Worm (Caenorhabditis elegans) whole organism, young adult: ENCODE measurements around the gene F59G1.4.
A peak's percentile ranks its signal among the peaks of the same experiment; 100 is the strongest.

Experiments
- B0261.1 ChIP-seq: sonication (generic microtip); optimal IDR thresholded peaks from 2 replicates; lab custom pipeline; 2016; ENCODE audit warnings: mild to moderate bottlenecking, missing genetic modification characterization, moderate library complexity, missing compliant biosample characterization
- B0336.3 ChIP-seq: fragments of 200-800 bp; sonication (Bioruptor generic); IDR thresholded peaks from 2 replicates; pipeline ENCODE4 v1.3.6; 2022; ENCODE audit warnings: missing genetic modification characterization, missing compliant biosample characterization
- C17E4.6 ChIP-seq: fragments of 200-800 bp; sonication (Bioruptor generic); IDR thresholded peaks from 2 replicates; pipeline ENCODE4 v1.3.6; 2022; ENCODE audit warnings: missing genetic modification reagents, missing genetic modification characterization, missing compliant biosample characterization
- D2030.7 ChIP-seq: fragments of 200-800 bp; sonication (Bioruptor generic); IDR thresholded peaks from 2 replicates; pipeline ENCODE4 v1.3.6; 2022; ENCODE audit warnings: missing genetic modification reagents, missing genetic modification characterization, missing compliant biosample characterization
- F23B12.7 ChIP-seq: sonication (generic microtip); optimal IDR thresholded peaks from 2 replicates; lab custom pipeline; 2017; ENCODE audit warnings: missing genetic modification characterization, mild to moderate bottlenecking, missing compliant biosample characterization, antibody characterized with exemption, moderate library complexity; ENCODE audit not compliant: insufficient read depth
- Y53F4B.3 ChIP-seq: fragments of 200-800 bp; sonication (Bioruptor generic); IDR thresholded peaks from 2 replicates; pipeline ENCODE4 v1.3.6; 2022; ENCODE audit warnings: missing genetic modification reagents, missing genetic modification characterization, missing compliant biosample characterization
- Y53G8AR.9 ChIP-seq: fragments of 200-800 bp; sonication (Bioruptor generic); conservative IDR thresholded peaks from 2 replicates; pipeline ENCODE4 v1.3.6; 2022; ENCODE audit warnings: missing genetic modification reagents, missing genetic modification characterization, missing compliant biosample characterization
- athp-1 ChIP-seq: sonication (generic microtip); optimal IDR thresholded peaks from 2 replicates; lab custom pipeline; 2017; ENCODE audit warnings: mild to moderate bottlenecking, missing genetic modification characterization, missing compliant biosample characterization
- cebp-2 ChIP-seq: fragments of 200-800 bp; sonication (Bioruptor generic); IDR thresholded peaks from 2 replicates; pipeline ENCODE4 v1.3.6; 2022; ENCODE audit warnings: missing genetic modification characterization, missing compliant biosample characterization
- ceh-100 ChIP-seq: fragments of 200-800 bp; sonication (Bioruptor generic); IDR thresholded peaks from 2 replicates; pipeline ENCODE4 v1.3.6; 2022; ENCODE audit warnings: missing genetic modification reagents, missing genetic modification characterization, missing compliant biosample characterization
- ceh-40 ChIP-seq: fragments of 200-800 bp; sonication (Bioruptor generic); IDR thresholded peaks from 2 replicates; pipeline ENCODE4 v1.3.6; 2022; ENCODE audit warnings: missing genetic modification characterization, missing compliant biosample characterization
- ceh-91 ChIP-seq: fragments of 200-800 bp; sonication (Bioruptor generic); IDR thresholded peaks from 2 replicates; pipeline ENCODE4 v1.3.6; 2022; ENCODE audit warnings: missing genetic modification reagents, missing genetic modification characterization, missing compliant biosample characterization
- dox-1 ChIP-seq: fragments of 200-800 bp; sonication (Bioruptor generic); IDR thresholded peaks from 2 replicates; pipeline ENCODE4 v1.3.6; 2022; ENCODE audit warnings: missing genetic modification reagents, missing genetic modification characterization, missing compliant biosample characterization
- efl-1 ChIP-seq: fragments of 150-350 bp; optimal IDR thresholded peaks from 2 replicates; lab custom pipeline; 2014; ENCODE audit warnings: missing biosample characterization, missing genetic modification reagents, missing genetic modification characterization
- egl-44 ChIP-seq: fragments of 200-800 bp; sonication (Bioruptor generic); IDR thresholded peaks from 2 replicates; pipeline ENCODE4 v1.3.6; 2022; ENCODE audit warnings: missing genetic modification reagents, missing genetic modification characterization, missing compliant biosample characterization
- hmg-1.2 ChIP-seq: fragments of 200-800 bp; sonication (Bioruptor generic); IDR thresholded peaks from 2 replicates; pipeline ENCODE4 v1.3.6; 2022; ENCODE audit warnings: missing genetic modification reagents, missing genetic modification characterization, missing compliant biosample characterization
- let-526 ChIP-seq: fragments of 200-800 bp; sonication (Bioruptor generic); IDR thresholded peaks from 2 replicates; pipeline ENCODE4 v1.3.6; 2022; ENCODE audit warnings: missing genetic modification reagents, missing genetic modification characterization, missing compliant biosample characterization
- let-607 ChIP-seq, 2 experiments: fragments of 200-800 bp in 1 of 2; sonication (Bioruptor generic) in 1 of 2; sonication (generic microtip) in 1 of 2; optimal IDR thresholded peaks; 2 replicates each; lab custom pipeline; 2016 to 2018; ENCODE audit warnings: mild to moderate bottlenecking in 2 of 2, missing compliant biosample characterization in 2 of 2, missing genetic modification characterization in 2 of 2, moderate library complexity in 2 of 2, missing genotype in 1 of 2
- lin-54 ChIP-seq: fragments of 200-800 bp; sonication (Bioruptor generic); optimal IDR thresholded peaks from 2 replicates; lab custom pipeline; 2018; ENCODE audit warnings: mild to moderate bottlenecking, missing genetic modification characterization, missing compliant biosample characterization
- lir-1 ChIP-seq: fragments of 200-800 bp; sonication (Bioruptor generic); conservative IDR thresholded peaks from 2 replicates; pipeline ENCODE4 v1.3.6; 2022; ENCODE audit warnings: missing genetic modification reagents, missing genetic modification characterization, missing compliant biosample characterization
- lsl-1 ChIP-seq: fragments of 200-800 bp; sonication (Bioruptor generic); optimal IDR thresholded peaks from 2 replicates; lab custom pipeline; 2018; ENCODE audit warnings: mild to moderate bottlenecking, missing genetic modification characterization, moderate library complexity, missing compliant biosample characterization
- lsy-27 ChIP-seq: sonication (generic microtip); optimal IDR thresholded peaks from 2 replicates; lab custom pipeline; 2017; ENCODE audit warnings: missing genetic modification characterization, mild to moderate bottlenecking, missing compliant biosample characterization, antibody characterized with exemption, missing genotype, borderline replicate concordance; ENCODE audit not compliant: insufficient read depth
- madf-3 ChIP-seq: fragments of 200-800 bp; sonication (Bioruptor generic); IDR thresholded peaks from 2 replicates; pipeline ENCODE4 v1.3.6; 2022; ENCODE audit warnings: missing genetic modification reagents, missing genetic modification characterization, missing compliant biosample characterization
- mcd-1 ChIP-seq: fragments of 200-800 bp; sonication (Bioruptor generic); IDR thresholded peaks from 2 replicates; pipeline ENCODE4 v1.3.6; 2022; ENCODE audit warnings: missing genetic modification reagents, missing genetic modification characterization, missing compliant biosample characterization
- nhr-80 ChIP-seq: sonication (generic microtip); optimal IDR thresholded peaks from 2 replicates; lab custom pipeline; 2016; ENCODE audit warnings: missing genetic modification characterization, missing compliant biosample characterization
- nhr-90 ChIP-seq: sonication (generic microtip); optimal IDR thresholded peaks from 2 replicates; lab custom pipeline; 2016; ENCODE audit warnings: missing genotype, mild to moderate bottlenecking, missing genetic modification characterization, missing compliant biosample characterization
- pbrm-1 ChIP-seq: fragments of 200-800 bp; sonication (Bioruptor generic); IDR thresholded peaks from 2 replicates; pipeline ENCODE4 v1.3.6; 2022; ENCODE audit warnings: missing genetic modification reagents, missing genetic modification characterization, missing compliant biosample characterization
- pha-4 ChIP-seq: fragments of 150-350 bp; sonication (generic microtip); optimal IDR thresholded peaks from 2 replicates; lab custom pipeline; 2014; ENCODE audit warnings: missing biosample characterization, missing genetic modification reagents, missing genetic modification characterization
- sdz-38 ChIP-seq: sonication (generic microtip); optimal IDR thresholded peaks from 2 replicates; lab custom pipeline; 2016; ENCODE audit warnings: missing genotype, missing genetic modification characterization, missing compliant biosample characterization
- snpc-4 ChIP-seq, 5 experiments: fragments of 150-350 bp in 1 of 5; sonication (generic microtip) in 4 of 5; optimal IDR thresholded peaks; 2 replicates each; lab custom pipeline; 2014 to 2018; ENCODE audit warnings: missing genetic modification characterization in 5 of 5, missing biosample characterization in 3 of 5, antibody characterized with exemption in 2 of 5, mild to moderate bottlenecking in 2 of 5, missing compliant biosample characterization in 2 of 5, missing genotype in 2 of 5, moderate library complexity in 2 of 5, missing genetic modification reagents in 1 of 5
- sptf-2 ChIP-seq: fragments of 200-800 bp; sonication (Bioruptor generic); optimal IDR thresholded peaks from 2 replicates; lab custom pipeline; 2018; ENCODE audit warnings: mild to moderate bottlenecking, missing genetic modification characterization, missing compliant biosample characterization
- tbp1 ChIP-seq: fragments of 200-800 bp; sonication (Bioruptor generic); optimal IDR thresholded peaks from 2 replicates; lab custom pipeline; 2018; ENCODE audit warnings: mild to moderate bottlenecking, missing genetic modification characterization, missing compliant biosample characterization
- zfh-2 ChIP-seq: fragments of 200-800 bp; sonication (Bioruptor generic); conservative IDR thresholded peaks from 2 replicates; pipeline ENCODE4 v1.3.6; 2022; ENCODE audit warnings: missing genetic modification reagents, missing genetic modification characterization, missing compliant biosample characterization
- zim-3 ChIP-seq: sonication (generic microtip); optimal IDR thresholded peaks from 2 replicates; lab custom pipeline; 2017; ENCODE audit warnings: mild to moderate bottlenecking, missing genetic modification characterization, moderate library complexity, missing compliant biosample characterization

Gene F59G1.4

ce11 chrII:5873564-5874070 is 22.4 kb upstream of the F59G1.4 start, which contains the start of gene tex-2:
TSS of gene tex-2 (minus strand) at chrII:5873614.
- TF ChIP-seq C17E4.6 (no peak), Y53F4B.3 (GFP tag; lab: Robert Waterston, UW) (no peak), lsl-1 (GFP tag; lab: Kevin White, UChicago) (peak; percentile 15), lin-54 (GFP tag; lab: Kevin White, UChicago) (peak; percentile 20), snpc-4 (GFP tag; optimal IDR thresholded peaks at IDR 0.05; lab: Kevin White, UChicago) (no peak), snpc-4 (tag; optimal IDR thresholded peaks at IDR 0.05; lab: Kevin White, UChicago) (peak in 1 of 4 experiments; percentile 51), D2030.7 (peak; percentile 39; the same call in 1 of the 2 replicates), B0261.1 (no peak), zfh-2 (GFP tag; lab: Robert Waterston, UW) (peak; percentile 33; the same call in 1 of the 2 replicates), mcd-1 (GFP tag; lab: Robert Waterston, UW) (peak; percentile 85), hmg-1.2 (GFP tag; lab: Robert Waterston, UW) (peak; percentile 70; the same call in 1 of the 2 replicates), dox-1 (GFP tag; lab: Robert Waterston, UW) (peak; percentile 70), pbrm-1 (peak; percentile 47; the same call in 1 of the 2 replicates), lsy-27 (tag; lab: Kevin White, UChicago) (peak; percentile 14), tbp1 (peak; percentile 11), let-526 (GFP tag; lab: Robert Waterston, UW) (no peak), F23B12.7 (tag; lab: Kevin White, UChicago) (peak; percentile 48), let-607 (tag; optimal IDR thresholded peaks at IDR 0.05; lab: Kevin White, UChicago) (peak in 1 of 2 experiments; percentile 12), nhr-80 (peak; percentile 84), cebp-2 (no peak), ceh-100 (peak; percentile 94), efl-1 (GFP tag; lab: Kevin White, UChicago) (no peak)
- TF ChIP-seq, all 124 proteins: peak for 15

- TF ChIP-seq sptf-2: no peak
- TF ChIP-seq zim-3 (tag; lab: Kevin White, UChicago): no peak
- peak; percentile 26 for TF ChIP-seq pha-4 (tag; lab: Kevin White, UChicago)
- no peak for TF ChIP-seq ceh-91
- TF ChIP-seq tbp1: no peak
These were observed 21.8 kb upstream of the F59G1.4 start for ce11 chrII:5874130-5874529.

- TF ChIP-seq Y53G8AR.9 (GFP tag; lab: Robert Waterston, UW) (no peak), sdz-38 (tag; lab: Kevin White, UChicago) (no peak), pha-4 (tag; lab: Kevin White, UChicago) (no peak), Y53F4B.3 (GFP tag; lab: Robert Waterston, UW) (no peak), madf-3 (no peak), athp-1 (tag; lab: Kevin White, UChicago) (no peak), lir-1 (GFP tag; lab: Robert Waterston, UW) (no peak), tbp1 (no peak), egl-44 (GFP tag; lab: Robert Waterston, UW) (no peak), nhr-90 (tag; lab: Kevin White, UChicago) (no peak), ceh-40 (no peak), B0261.1 (no peak), B0336.3 (GFP tag; lab: Robert Waterston, UW) (no peak)
These were observed 19.9 kb upstream of the F59G1.4 start, which contains the start of gene F55C12.6 for ce11 chrII:5876053-5876452. TSS of gene F55C12.6 (minus strand) at chrII:5876153.
